Worm (Caenorhabditis elegans) whole organism, early embryonic: Measurements from ENCODE around the gene sem-5.

Source experiments
- F13C5.2 ChIP-seq: sonication (generic microtip); optimal IDR thresholded peaks from 2 replicates; lab custom pipeline; 2017; ENCODE audit warnings: mild to moderate bottlenecking, missing genetic modification characterization, inconsistent platforms, missing compliant biosample characterization
- ama-1 ChIP-seq: fragments of 150-350 bp; optimal IDR thresholded peaks from 2 replicates; lab custom pipeline; 2014
- hmbx-1 ChIP-seq: sonication (generic microtip); optimal IDR thresholded peaks from 2 replicates; lab custom pipeline; 2016; ENCODE audit warnings: mild to moderate bottlenecking, missing genetic modification characterization, missing compliant biosample characterization
- hmg-4 ChIP-seq: fragments of 200-800 bp; sonication (Bioruptor generic); optimal IDR thresholded peaks from 2 replicates; lab custom pipeline; 2018; ENCODE audit warnings: mild to moderate bottlenecking, missing genetic modification characterization, missing compliant biosample characterization
- tbx-11 ChIP-seq: fragments of 200-800 bp; sonication (Bioruptor generic); IDR thresholded peaks from 2 replicates; pipeline ENCODE4 v1.3.6; 2022; ENCODE audit warnings: missing genetic modification characterization, missing compliant biosample characterization

DNA sequence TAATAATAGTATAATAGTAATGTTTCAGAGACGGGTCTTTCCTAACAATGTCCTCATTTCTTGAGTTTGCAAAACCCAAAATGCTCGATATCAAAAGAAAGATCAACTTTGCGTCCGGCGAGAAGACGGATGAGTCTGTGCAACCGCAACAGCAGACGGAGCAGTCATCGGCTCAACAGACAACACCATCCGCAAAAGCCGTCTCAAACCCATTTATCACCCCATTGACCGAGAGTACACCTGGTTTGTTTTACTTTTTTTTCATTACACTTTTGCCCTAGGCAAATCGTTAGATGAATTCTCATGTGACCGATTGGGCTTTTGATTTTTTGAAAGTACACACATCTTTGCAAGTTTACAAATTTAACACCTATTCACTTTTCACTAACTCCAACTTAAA, 7.2 kb downstream of the sem-5 start, which contains the start of gene dct-1:
- TF ChIP-seq ama-1 (lab: Kevin White, UChicago) (no peak), hmbx-1 (no peak), hmg-4 (no peak), tbx-11 (GFP tag; lab: Robert Waterston, UW) (no peak), F13C5.2 (tag; lab: Kevin White, UChicago) (no peak)
